Worm (Caenorhabditis elegans): ENCODE data around the gene F54C9.14.
A peak's percentile ranks its signal among the peaks of the same experiment; 100 is the strongest.

F54C9.14 gene

DNA sequence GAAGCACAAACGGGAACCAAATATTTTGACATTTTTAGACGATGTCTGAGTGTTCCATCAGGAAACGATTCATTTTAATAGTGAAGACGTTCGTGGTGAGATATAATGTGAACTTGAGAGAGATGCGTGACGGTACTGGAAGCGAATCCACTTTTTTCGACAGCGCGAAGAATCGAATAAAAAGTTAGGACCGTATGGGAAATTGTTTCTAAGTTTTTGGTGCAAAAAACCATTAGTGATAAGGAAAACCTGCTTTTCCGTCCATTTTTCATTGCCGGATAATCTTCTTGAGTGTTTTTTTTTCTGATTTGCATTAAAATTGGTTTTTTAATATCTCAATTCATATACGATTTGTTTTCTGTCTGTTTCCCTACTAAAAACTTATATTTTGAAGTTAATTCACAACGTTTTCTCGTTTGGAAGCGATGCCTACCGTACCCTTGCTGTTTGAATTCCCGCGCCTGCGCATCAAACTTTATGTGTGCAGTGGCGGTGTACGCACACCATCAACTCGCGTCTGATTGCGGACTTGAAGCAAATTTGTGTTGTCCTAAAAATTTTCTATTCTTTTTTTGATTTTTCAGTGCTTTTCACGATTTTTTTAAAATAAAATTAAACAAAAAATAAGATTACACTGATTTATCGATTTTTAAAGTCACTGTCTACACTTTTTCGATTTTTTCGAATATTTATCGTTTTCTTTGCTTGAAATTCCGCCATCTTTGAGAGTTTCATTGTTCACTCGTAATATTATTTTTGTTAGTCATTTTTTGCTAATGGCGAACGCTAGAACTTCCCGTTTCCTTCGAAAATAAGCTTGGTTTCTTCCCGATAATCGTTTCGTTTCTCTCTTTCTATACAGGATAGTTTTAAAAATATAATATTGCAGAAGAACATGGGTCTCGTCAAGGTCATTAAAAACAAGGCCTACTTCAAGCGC lies 7.2 kb downstream of the F54C9.14 start, which contains the start of the genes col-38 and rpl-5 (continued):
- TF ChIP-seq mes-4 (tag; optimal IDR thresholded peaks at IDR 0.05) (no peak), madf-3 (GFP tag; IDR thresholded peaks at IDR 0.05) (peak; percentile 39; the same call in 1 of the 2 replicates), K11D2.4 (GFP tag; IDR thresholded peaks at IDR 0.05) (no peak), F49E8.2 (tag; optimal IDR thresholded peaks at IDR 0.05; ENCODE audit: insufficient read depth) (peak; percentile 68), hrde-1 (tag; optimal IDR thresholded peaks at IDR 0.05; ENCODE audit: borderline replicate concordance) (no peak), egrh-3 (GFP tag; IDR thresholded peaks at IDR 0.05) (no peak), attf-3 (GFP tag; conservative IDR thresholded peaks at IDR 0.05) (peak; percentile 64), mcd-1 (GFP tag; IDR thresholded peaks at IDR 0.05) (peak; percentile 90), gei-17 (GFP tag; optimal IDR thresholded peaks at IDR 0.05) (no peak), ztf-26 (tag; optimal IDR thresholded peaks at IDR 0.05) (peak; percentile 29), B0035.1 (tag; optimal IDR thresholded peaks at IDR 0.05) (no peak), nhr-179 (tag; optimal IDR thresholded peaks at IDR 0.05) (no peak), madf-10 (tag; optimal IDR thresholded peaks at IDR 0.05) (peak; percentile 30), ceh-100 (GFP tag; IDR thresholded peaks at IDR 0.05) (peak; percentile 48; the same call in 1 of the 2 replicates), chd-7 (tag; optimal IDR thresholded peaks at IDR 0.05) (no peak), rec-8 (tag; optimal IDR thresholded peaks at IDR 0.05) (no peak), dpl-1 (GFP tag; optimal IDR thresholded peaks at IDR 0.05) (peak; percentile 87), akir-1 (GFP tag; optimal IDR thresholded peaks at IDR 0.05) (no peak), let-607 (tag; optimal IDR thresholded peaks at IDR 0.05) (peak; percentile 69 to 83), tlf-1 (GFP tag; optimal IDR thresholded peaks at IDR 0.05) (peak; percentile 64), aptf-2 (GFP tag; conservative IDR thresholded peaks at IDR 0.05) (no peak), lin-26 (GFP tag; IDR thresholded peaks at IDR 0.05) (no peak), ceh-91 (GFP tag; IDR thresholded peaks at IDR 0.05) (peak; percentile 72), C06A6.2 (GFP tag; conservative IDR thresholded peaks at IDR 0.05) (no peak), nfya-2 (GFP tag; IDR thresholded peaks at IDR 0.05) (no peak), hlh-26 (GFP tag; conservative IDR thresholded peaks at IDR 0.05) (no peak), D2030.7 (GFP tag; IDR thresholded peaks at IDR 0.05) (peak; percentile 71), ceh-27 (GFP tag; optimal IDR thresholded peaks at IDR 0.05) (peak; percentile 83), nhr-90 (tag; optimal IDR thresholded peaks at IDR 0.05) (peak; percentile 31), attf-6 (GFP tag; IDR thresholded peaks at IDR 0.05) (no peak), egl-18 (GFP tag; IDR thresholded peaks at IDR 0.05) (no peak), zim-3 (tag; optimal IDR thresholded peaks at IDR 0.05) (no peak), F57C9.4 (tag; optimal IDR thresholded peaks at IDR 0.05) (no peak), F52B5.7 (tag; optimal IDR thresholded peaks at IDR 0.05) (no peak), unc-62 (GFP tag; optimal IDR thresholded peaks at IDR 0.05) (no peak), rpc-1 (optimal IDR thresholded peaks at IDR 0.05) (no peak), rpc-1 (tag; optimal IDR thresholded peaks at IDR 0.05) (no peak), Y67H2A.10 (GFP tag; conservative IDR thresholded peaks at IDR 0.05) (no peak), sea-2 (GFP tag; IDR thresholded peaks at IDR 0.05) (no peak), let-526 (GFP tag; IDR thresholded peaks at IDR 0.05) (no peak), ekl-4 (GFP tag; IDR thresholded peaks at IDR 0.05) (peak; percentile 81), nhr-27 (tag; optimal IDR thresholded peaks at IDR 0.05) (no peak), ceh-79 (tag; optimal IDR thresholded peaks at IDR 0.05) (no peak), K12H6.12 (tag; optimal IDR thresholded peaks at IDR 0.05) (peak; percentile 64), Y56A3A.18 (GFP tag; IDR thresholded peaks at IDR 0.05) (no peak), bed-2 (GFP tag; IDR thresholded peaks at IDR 0.05) (no peak), ztf-6 (GFP tag; IDR thresholded peaks at IDR 0.05) (no peak)

Data from whole organism, young adult.